Worm (Caenorhabditis elegans): ENCODE measurements around the gene W02D7.4.

- no peak for TF ChIP-seq jun-1 (tag; optimal IDR thresholded peaks at IDR 0.05)
- TF ChIP-seq lsy-2 (tag; optimal IDR thresholded peaks at IDR 0.05): no peak
- TF ChIP-seq lin-13 (GFP tag; optimal IDR thresholded peaks at IDR 0.05): no peak
- TF ChIP-seq nhr-11 (tag; optimal IDR thresholded peaks at IDR 0.05): no peak
- no peak for TF ChIP-seq lin-39 (tag; optimal IDR thresholded peaks at IDR 0.05)
Observed at ce11 chrV:8262212-8262611, 35.2 kb downstream of the W02D7.4 start.
